Worm (Caenorhabditis elegans) whole organism, L1 larva: ENCODE measurements around the gene snu-66.

Source experiments
- C16A3.4 ChIP-seq: fragments of 150-350 bp; optimal IDR thresholded peaks from 2 replicates; lab custom pipeline; 2014; ENCODE audit warnings: missing biosample characterization, missing genetic modification characterization
- C34B4.2 ChIP-seq: sonication (generic microtip); optimal IDR thresholded peaks from 2 replicates; lab custom pipeline; 2017; ENCODE audit warnings: mild to moderate bottlenecking, missing genetic modification characterization, missing compliant biosample characterization
- F16B12.6 ChIP-seq: fragments of 150-350 bp; optimal IDR thresholded peaks from 2 replicates; lab custom pipeline; 2014; ENCODE audit warnings: missing biosample characterization, missing genetic modification characterization
- aha-1 ChIP-seq: fragments of 150-350 bp; optimal IDR thresholded peaks from 2 replicates; lab custom pipeline; 2014; ENCODE audit warnings: missing biosample characterization, missing genetic modification characterization
- aly-2 ChIP-seq: fragments of 150-350 bp; optimal IDR thresholded peaks from 2 replicates; lab custom pipeline; 2014; ENCODE audit warnings: missing biosample characterization, missing genetic modification characterization
- blmp-1 ChIP-seq: fragments of 150-350 bp; optimal IDR thresholded peaks from 2 replicates; lab custom pipeline; 2014; ENCODE audit warnings: missing biosample characterization, missing genetic modification characterization
- ceh-63 ChIP-seq: fragments of 200-800 bp; sonication (Bioruptor generic); optimal IDR thresholded peaks from 2 replicates; lab custom pipeline; 2018; ENCODE audit warnings: mild to moderate bottlenecking, missing genetic modification characterization, missing compliant biosample characterization
- ceh-8 ChIP-seq: fragments of 200-800 bp; sonication (Bioruptor generic); optimal IDR thresholded peaks from 2 replicates; lab custom pipeline; 2018; ENCODE audit warnings: mild to moderate bottlenecking, missing genetic modification characterization, moderate library complexity, missing compliant biosample characterization
- ceh-90 ChIP-seq: sonication (generic microtip); optimal IDR thresholded peaks from 2 replicates; lab custom pipeline; 2016; ENCODE audit warnings: missing genetic modification characterization, missing compliant biosample characterization
- ces-1 ChIP-seq: fragments of 150-350 bp; optimal IDR thresholded peaks from 2 replicates; lab custom pipeline; 2014; ENCODE audit warnings: missing biosample characterization, missing genetic modification reagents, missing genetic modification characterization
- dpl-1 ChIP-seq, 3 experiments: fragments of 150-350 bp in 2 of 3; sonication (generic microtip) in 1 of 3; optimal IDR thresholded peaks; 2 replicates each; lab custom pipeline; 2014 to 2017; ENCODE audit warnings: missing biosample characterization in 3 of 3, missing genetic modification characterization in 3 of 3, missing genetic modification reagents in 3 of 3
- elt-2 ChIP-seq: sonication (generic microtip); optimal IDR thresholded peaks from 2 replicates; lab custom pipeline; 2016; ENCODE audit warnings: missing genetic modification characterization, mild to moderate bottlenecking, inconsistent platforms, missing compliant biosample characterization, missing genetic modification reagents
- elt-3 ChIP-seq, 6 experiments: fragments of 150-350 bp in 1 of 6; sonication (generic microtip); optimal IDR thresholded peaks; 2 replicates each; lab custom pipeline; 2017 to 2018; ENCODE audit warnings: missing biosample characterization in 6 of 6, missing genetic modification characterization in 6 of 6, inconsistent platforms in 1 of 6
- ets-5 ChIP-seq: fragments of 200-800 bp; sonication (Bioruptor generic); IDR thresholded peaks from 2 replicates; pipeline ENCODE4 v1.3.6; 2022; ENCODE audit warnings: missing genetic modification characterization, missing compliant biosample characterization
- fkh-10 ChIP-seq: sonication (generic microtip); optimal IDR thresholded peaks from 2 replicates; lab custom pipeline; 2017; ENCODE audit warnings: missing biosample characterization, missing genetic modification reagents, missing genetic modification characterization
- hlh-17 ChIP-seq: fragments of 200-800 bp; sonication (Bioruptor generic); optimal IDR thresholded peaks from 2 replicates; lab custom pipeline; 2018; ENCODE audit warnings: missing genetic modification characterization, mild to moderate bottlenecking, missing compliant biosample characterization, moderate library complexity, borderline replicate concordance
- hlh-4 ChIP-seq: sonication (generic microtip); optimal IDR thresholded peaks from 2 replicates; lab custom pipeline; 2016; ENCODE audit warnings: mild to moderate bottlenecking, missing genetic modification characterization, missing compliant biosample characterization
- isw-1 ChIP-seq: fragments of 200-800 bp; sonication (Bioruptor generic); IDR thresholded peaks from 2 replicates; pipeline ENCODE4 v1.3.6; 2022; ENCODE audit warnings: missing genetic modification characterization, missing compliant biosample characterization
- jun-1 ChIP-seq: fragments of 150-350 bp; optimal IDR thresholded peaks from 2 replicates; lab custom pipeline; 2014; ENCODE audit warnings: missing biosample characterization, missing genetic modification reagents, missing genetic modification characterization
- lin-13 ChIP-seq: fragments of 150-350 bp; optimal IDR thresholded peaks from 2 replicates; lab custom pipeline; 2014; ENCODE audit warnings: missing biosample characterization, missing genetic modification reagents, missing genetic modification characterization
- lin-14 ChIP-seq: fragments of 200-800 bp; sonication (Bioruptor generic); optimal IDR thresholded peaks from 2 replicates; lab custom pipeline; 2018; ENCODE audit warnings: mild to moderate bottlenecking, missing genetic modification characterization, moderate library complexity, missing compliant biosample characterization
- lin-35 ChIP-seq, 2 experiments: fragments of 150-350 bp; optimal IDR thresholded peaks; 2 replicates each; lab custom pipeline; 2014; ENCODE audit warnings: missing biosample characterization in 2 of 2, missing genetic modification characterization in 2 of 2, missing genetic modification reagents in 2 of 2
- lin-39 ChIP-seq: fragments of 150-350 bp; optimal IDR thresholded peaks from 2 replicates; lab custom pipeline; 2014; ENCODE audit warnings: missing biosample characterization, missing genetic modification reagents, missing genetic modification characterization
- mep-1 ChIP-seq: fragments of 150-350 bp; optimal IDR thresholded peaks from 2 replicates; lab custom pipeline; 2014; ENCODE audit warnings: missing biosample characterization, missing genetic modification characterization
- nhr-11 ChIP-seq: fragments of 150-350 bp; optimal IDR thresholded peaks from 2 replicates; lab custom pipeline; 2014; ENCODE audit warnings: missing biosample characterization, missing genetic modification characterization
- nhr-12 ChIP-seq: sonication (generic microtip); optimal IDR thresholded peaks from 2 replicates; lab custom pipeline; 2017; ENCODE audit warnings: missing biosample characterization, missing genetic modification characterization
- nhr-237 ChIP-seq: fragments of 150-350 bp; optimal IDR thresholded peaks from 2 replicates; lab custom pipeline; 2014; ENCODE audit warnings: missing biosample characterization, missing genetic modification characterization
- nhr-76 ChIP-seq: sonication (generic microtip); optimal IDR thresholded peaks from 2 replicates; lab custom pipeline; 2017; ENCODE audit warnings: missing biosample characterization, missing genetic modification characterization
- nhr-77 ChIP-seq: fragments of 150-350 bp; optimal IDR thresholded peaks from 2 replicates; lab custom pipeline; 2014; ENCODE audit warnings: missing biosample characterization, missing genetic modification characterization
- nhr-85 ChIP-seq: sonication (generic microtip); peaks from one replicate; lab custom pipeline; 2016; ENCODE audit warnings: missing genetic modification characterization, inconsistent platforms, missing compliant biosample characterization
- rnt-1 ChIP-seq: sonication (generic microtip); optimal IDR thresholded peaks from 2 replicates; lab custom pipeline; 2016; ENCODE audit warnings: mild to moderate bottlenecking, missing genetic modification characterization, moderate library complexity, missing compliant biosample characterization
- skn-1 ChIP-seq: fragments of 150-350 bp; optimal IDR thresholded peaks from 2 replicates; lab custom pipeline; 2014; ENCODE audit warnings: missing biosample characterization, missing genetic modification characterization
- snu-23 ChIP-seq: sonication (generic microtip); optimal IDR thresholded peaks from 2 replicates; lab custom pipeline; 2016; ENCODE audit warnings: missing genetic modification characterization, missing compliant biosample characterization
- sox-4 ChIP-seq: sonication (generic microtip); optimal IDR thresholded peaks from 2 replicates; lab custom pipeline; 2016; ENCODE audit warnings: missing genetic modification characterization, missing compliant biosample characterization
- sptf-1 ChIP-seq: fragments of 150-350 bp; optimal IDR thresholded peaks from 2 replicates; lab custom pipeline; 2014; ENCODE audit warnings: missing biosample characterization, missing genetic modification characterization
- sup-37 ChIP-seq: fragments of 200-800 bp; sonication (Bioruptor generic); optimal IDR thresholded peaks from 2 replicates; lab custom pipeline; 2018; ENCODE audit warnings: mild to moderate bottlenecking, missing genetic modification characterization, missing compliant biosample characterization
- swsn-7 ChIP-seq: sonication (generic microtip); optimal IDR thresholded peaks from 2 replicates; lab custom pipeline; 2016; ENCODE audit warnings: missing genetic modification characterization, missing compliant biosample characterization
- tbx-2 ChIP-seq: sonication (generic microtip); optimal IDR thresholded peaks from 2 replicates; lab custom pipeline; 2016; ENCODE audit warnings: missing genetic modification characterization, missing compliant biosample characterization
- tlp-1 ChIP-seq: fragments of 150-350 bp; optimal IDR thresholded peaks from 2 replicates; lab custom pipeline; 2014; ENCODE audit warnings: missing biosample characterization, missing genetic modification characterization
- unc-30 ChIP-seq: sonication (generic microtip); optimal IDR thresholded peaks from 2 replicates; lab custom pipeline; 2017; ENCODE audit warnings: missing biosample characterization, missing genetic modification characterization
- unc-62 ChIP-seq: fragments of 150-350 bp; optimal IDR thresholded peaks from 2 replicates; lab custom pipeline; 2014; ENCODE audit warnings: missing biosample characterization, missing genetic modification reagents, missing genetic modification characterization
- unc-86 ChIP-seq: sonication (generic microtip); optimal IDR thresholded peaks from 2 replicates; lab custom pipeline; 2016; ENCODE audit warnings: missing genetic modification characterization, missing compliant biosample characterization
- zag-1 ChIP-seq: fragments of 150-350 bp; optimal IDR thresholded peaks from 2 replicates; lab custom pipeline; 2014; ENCODE audit warnings: missing biosample characterization, missing genetic modification characterization
- zip-4 ChIP-seq: fragments of 200-800 bp; sonication (Bioruptor generic); optimal IDR thresholded peaks from 2 replicates; lab custom pipeline; 2018; ENCODE audit warnings: mild to moderate bottlenecking, missing genetic modification characterization, moderate library complexity, missing compliant biosample characterization
- ztf-11 ChIP-seq, 2 experiments: sonication (generic microtip); optimal IDR thresholded peaks; 2 replicates each; lab custom pipeline; 2016 to 2017; ENCODE audit warnings: missing genetic modification characterization in 2 of 2, missing biosample characterization in 1 of 2, missing compliant biosample characterization in 1 of 2

Gene snu-66

DNA sequence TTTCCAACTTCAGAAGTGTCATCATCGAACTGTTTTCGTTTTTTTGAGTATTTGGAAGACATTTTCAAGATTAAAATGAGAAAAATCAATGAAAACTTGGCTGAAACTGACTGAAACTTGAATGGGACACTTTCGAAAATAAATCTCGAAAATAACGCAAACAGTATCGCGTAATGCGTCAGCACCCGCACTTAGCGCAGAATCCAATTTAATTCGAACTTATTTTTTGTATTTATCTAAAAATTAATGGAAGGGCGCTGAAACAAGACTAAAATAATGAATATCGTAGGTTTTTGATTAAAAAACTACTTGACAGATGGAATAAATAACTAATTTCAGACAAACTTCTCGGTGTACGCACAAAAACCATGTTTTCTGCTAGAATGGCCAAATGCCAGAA, at the start of gene snu-66, which contains the start of gene ints-9 (continued):
- TF ChIP-seq lin-35 (GFP tag; optimal IDR thresholded peaks at IDR 0.05; lab: Kevin White, UChicago) (peak; percentile 75 to 85), unc-30 (no peak), rnt-1 (tag; lab: Kevin White, UChicago) (peak; percentile 79), unc-86 (peak; percentile 53), zag-1 (tag; lab: Kevin White, UChicago) (no peak), nhr-77 (tag; lab: Kevin White, UChicago) (peak; percentile 10), tbx-2 (tag; lab: Kevin White, UChicago) (peak; percentile 72), sox-4 (tag; lab: Kevin White, UChicago) (no peak), unc-62 (no peak), elt-2 (tag; lab: Kevin White, UChicago) (no peak), ets-5 (GFP tag; lab: Robert Waterston, UW) (no peak), nhr-76 (tag; lab: Kevin White, UChicago) (no peak), snu-23 (peak; percentile 84), aha-1 (tag; lab: Kevin White, UChicago) (no peak), lin-14 (GFP tag; lab: Kevin White, UChicago) (peak; percentile 66), sup-37 (GFP tag; lab: Kevin White, UChicago) (no peak), nhr-237 (tag; lab: Kevin White, UChicago) (no peak), nhr-11 (no peak), swsn-7 (tag; lab: Kevin White, UChicago) (peak; percentile 80), hlh-4 (tag; lab: Kevin White, UChicago) (no peak), ceh-8 (GFP tag; lab: Kevin White, UChicago) (peak; percentile 27), C16A3.4 (tag; lab: Kevin White, UChicago) (peak; percentile 74), isw-1 (GFP tag; lab: Robert Waterston, UW) (peak; percentile 53), blmp-1 (tag; lab: Kevin White, UChicago) (peak; percentile 66), fkh-10 (GFP tag; lab: Kevin White, UChicago) (no peak), ces-1 (GFP tag; lab: Kevin White, UChicago) (no peak), ceh-63 (GFP tag; lab: Kevin White, UChicago) (no peak), mep-1 (peak; percentile 87), aly-2 (tag; lab: Kevin White, UChicago) (no peak), C34B4.2 (tag; lab: Kevin White, UChicago) (no peak), nhr-12 (tag; lab: Kevin White, UChicago) (no peak), hlh-17 (GFP tag; lab: Kevin White, UChicago) (no peak)
- TF ChIP-seq, all 84 proteins: peak for 42

DNA sequence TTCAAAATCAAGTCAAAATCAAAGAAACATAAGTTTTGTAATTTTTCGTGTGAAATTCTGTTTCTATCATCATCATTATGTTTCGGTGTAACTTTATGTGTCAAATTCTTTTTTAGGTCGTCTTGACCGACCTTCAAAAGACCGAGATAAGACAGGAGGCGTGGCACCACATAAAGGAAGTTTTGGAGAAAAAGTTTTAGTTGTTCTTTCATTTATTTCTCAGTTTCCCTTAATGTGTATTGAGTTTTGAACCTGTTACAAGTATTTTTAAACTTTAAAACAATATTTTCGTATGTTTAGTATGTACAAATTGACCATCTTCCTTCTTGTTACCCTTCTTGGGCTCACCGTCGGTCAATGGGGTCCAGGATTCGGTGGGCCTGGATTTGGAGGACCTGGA, 49.2 kb upstream of the snu-66 start, which contains the start of gene grsp-4:
grsp-4 (plus strand) TSS at position 301 of the 400 bp plus-strand sequence.
- TF ChIP-seq ceh-90 (no peak), blmp-1 (tag; lab: Kevin White, UChicago) (peak; percentile 52), nhr-85 (tag; lab: Kevin White, UChicago) (peak; percentile 48), C34B4.2 (tag; lab: Kevin White, UChicago) (no peak)
- TF ChIP-seq, all 84 proteins: peak for 2

DNA sequence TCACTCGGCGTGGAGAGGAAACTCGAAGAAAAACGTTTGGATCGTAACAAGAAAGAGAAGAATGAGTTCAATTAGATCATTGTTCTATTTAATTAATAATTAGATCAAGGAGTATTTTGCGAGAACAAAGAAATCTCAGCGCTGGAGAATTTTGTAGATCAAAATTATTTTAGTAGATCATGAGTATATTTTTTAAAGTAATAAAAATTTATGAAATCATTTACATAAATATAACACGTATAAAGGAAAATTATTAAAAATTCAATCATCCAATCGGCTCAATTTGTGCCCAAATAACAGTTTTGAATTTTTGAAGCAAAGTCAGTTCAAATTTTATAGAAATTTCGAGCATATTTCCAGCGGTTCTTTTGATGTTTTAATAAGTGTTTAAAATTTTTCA, 48.7 kb upstream of the snu-66 start, which contains the start of gene C50E3.13:
C50E3.13 (minus strand) TSS at position 101 of the 400 bp plus-strand sequence.
- TF ChIP-seq tbx-2 (tag; lab: Kevin White, UChicago) (no peak), lin-39 (tag; lab: Kevin White, UChicago) (no peak), F16B12.6 (tag; lab: Kevin White, UChicago) (no peak), ceh-63 (GFP tag; lab: Kevin White, UChicago) (no peak), ets-5 (GFP tag; lab: Robert Waterston, UW) (no peak), swsn-7 (tag; lab: Kevin White, UChicago) (no peak), elt-3 (tag; optimal IDR thresholded peaks at IDR 0.05; lab: Kevin White, UChicago) (no peak), hlh-4 (tag; lab: Kevin White, UChicago) (no peak), sptf-1 (no peak), zip-4 (GFP tag; lab: Kevin White, UChicago) (no peak), zag-1 (tag; lab: Kevin White, UChicago) (no peak), lin-13 (GFP tag; lab: Kevin White, UChicago) (no peak), skn-1 (tag; lab: Kevin White, UChicago) (no peak), tlp-1 (no peak), dpl-1 (GFP tag; optimal IDR thresholded peaks at IDR 0.05; lab: Kevin White, UChicago) (no peak), jun-1 (tag; lab: Kevin White, UChicago) (no peak), ztf-11 (tag; optimal IDR thresholded peaks at IDR 0.05; lab: Kevin White, UChicago) (no peak)
- TF ChIP-seq, all 84 proteins: peak for 0
